Fruit fly (Drosophila melanogaster) S2 (cell line): ENCODE results near the gene Ir94h.

Experiments used
- CG8478 ChIP-seq: fragments of >200 bp; optimal IDR thresholded peaks from 2 replicates; lab custom pipeline; 2018
- CTCF ChIP-seq, 2 experiments: fragments of >200 bp; optimal IDR thresholded peaks; 2 replicates each; lab custom pipeline; 2018

Gene Ir94h

dm6 chr3R:23487201-23487600 lies at the start of gene Ir94h:
Gene Ir94h, plus strand, starts transcription at chr3R:23487501.
- no peak for TF ChIP-seq CG8478
- no peak for TF ChIP-seq CTCF (optimal IDR thresholded peaks at IDR 0.05; lab: Kevin White, UChicago)

dm6 chr3R:23438184-23438787 lies 49.0 kb upstream of the Ir94h start:
- TF ChIP-seq CG8478 (no peak), CTCF (optimal IDR thresholded peaks at IDR 0.05; lab: Kevin White, UChicago) (no peak)

- TF ChIP-seq CTCF (optimal IDR thresholded peaks at IDR 0.05; lab: Kevin White, UChicago), result no peak
- TF ChIP-seq CG8478, result no peak
Measured at dm6 chr3R:23445249-23445916, 41.9 kb upstream of the Ir94h start.

dm6 chr3R:23455866-23456265 lies 31.4 kb upstream of the Ir94h start:
- TF ChIP-seq CTCF (optimal IDR thresholded peaks at IDR 0.05; lab: Kevin White, UChicago) (no peak), CG8478 (no peak)

- TF ChIP-seq CG8478, result no peak
- no peak for TF ChIP-seq CTCF (optimal IDR thresholded peaks at IDR 0.05; lab: Kevin White, UChicago)
Measured at dm6 chr3R:23460667-23461066, 26.6 kb upstream of the Ir94h start.

DNA sequence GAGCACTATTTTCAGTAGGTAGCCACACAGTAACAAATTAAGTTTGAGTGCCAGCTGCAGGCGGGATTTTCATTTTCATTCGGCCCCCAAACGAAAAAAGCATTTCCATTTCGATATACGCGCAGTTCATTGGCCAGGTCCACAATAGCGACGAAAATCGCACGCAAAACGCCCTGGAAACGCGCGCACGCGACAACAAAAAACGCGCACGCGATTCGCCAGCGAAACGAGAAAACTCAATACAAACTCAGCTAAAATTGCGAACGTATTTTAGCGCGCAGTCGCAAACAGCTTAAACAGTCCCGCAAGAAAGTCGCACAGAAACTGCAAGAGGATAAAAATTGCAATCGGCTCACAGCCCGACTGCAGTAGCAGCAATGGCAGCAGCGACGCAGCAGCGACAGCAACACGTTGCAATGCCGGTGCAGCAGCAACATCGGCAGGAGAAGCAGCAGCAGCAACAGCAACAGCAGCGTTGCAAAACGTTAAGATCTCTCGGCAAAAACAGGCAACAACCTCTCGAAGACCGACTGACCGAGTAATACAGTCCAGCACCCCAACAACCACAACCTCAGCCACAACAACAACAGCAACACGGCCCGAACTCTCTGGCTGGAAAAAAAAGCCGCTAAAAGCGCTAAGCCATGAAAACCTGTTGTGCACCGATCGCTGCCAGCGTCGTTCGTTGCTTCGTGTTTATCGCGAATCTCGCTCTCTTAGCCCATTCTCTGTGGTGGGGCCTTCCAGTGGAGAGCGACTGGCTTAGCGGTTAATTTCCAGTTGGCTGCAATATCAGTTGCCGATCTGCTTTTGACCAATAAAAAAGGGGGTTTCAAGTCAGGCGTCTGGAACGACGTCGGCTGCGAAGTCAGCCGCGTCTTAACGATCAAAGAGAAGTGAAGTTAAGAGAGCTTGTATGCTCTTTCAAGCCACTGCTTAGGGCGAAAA lies 15.0 kb upstream of the Ir94h start, which contains the start of gene CG4374:
CG4374 (minus strand) TSS at position 268 of the 948 bp plus-strand sequence.
- no peak for TF ChIP-seq CG8478
- TF ChIP-seq CTCF (optimal IDR thresholded peaks at IDR 0.05; lab: Kevin White, UChicago), result no peak

- TF ChIP-seq CG8478 (no peak), CTCF (optimal IDR thresholded peaks at IDR 0.05; lab: Kevin White, UChicago) (no peak)
Measured at dm6 chr3R:23476085-23476484, 11.2 kb upstream of the Ir94h start.

dm6 chr3R:23481249-23481915 lies 5.9 kb upstream of the Ir94h start, which contains the start of gene Ir94f:
Gene Ir94f, plus strand, starts transcription at chr3R:23481865.
- TF ChIP-seq CG8478 (no peak), CTCF (optimal IDR thresholded peaks at IDR 0.05; lab: Kevin White, UChicago) (no peak)

DNA sequence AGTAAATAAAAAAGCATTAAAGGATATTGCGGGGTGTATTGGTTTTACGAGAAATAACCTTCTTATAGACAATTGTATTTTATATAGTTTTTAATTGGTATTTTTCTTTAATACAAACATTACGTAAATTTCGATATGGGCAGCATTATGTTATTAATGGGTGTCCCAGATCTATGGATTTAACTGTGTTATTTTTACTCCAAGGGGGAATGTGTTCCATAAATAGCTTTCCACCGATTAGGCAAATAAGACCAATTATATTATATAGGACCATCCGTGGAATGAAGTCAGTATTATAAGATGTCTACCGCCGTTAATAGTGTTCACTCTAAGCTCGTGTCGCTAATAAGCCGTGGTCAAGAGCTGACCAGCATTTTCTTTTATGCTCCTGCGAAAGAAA lies 3.7 kb upstream of the Ir94h start, which contains the start of gene Ir94g:
Ir94g (plus strand) TSS at position 301 of the 400 bp plus-strand sequence.
- TF ChIP-seq CTCF (optimal IDR thresholded peaks at IDR 0.05; lab: Kevin White, UChicago), result no peak
- no peak for TF ChIP-seq CG8478

DNA sequence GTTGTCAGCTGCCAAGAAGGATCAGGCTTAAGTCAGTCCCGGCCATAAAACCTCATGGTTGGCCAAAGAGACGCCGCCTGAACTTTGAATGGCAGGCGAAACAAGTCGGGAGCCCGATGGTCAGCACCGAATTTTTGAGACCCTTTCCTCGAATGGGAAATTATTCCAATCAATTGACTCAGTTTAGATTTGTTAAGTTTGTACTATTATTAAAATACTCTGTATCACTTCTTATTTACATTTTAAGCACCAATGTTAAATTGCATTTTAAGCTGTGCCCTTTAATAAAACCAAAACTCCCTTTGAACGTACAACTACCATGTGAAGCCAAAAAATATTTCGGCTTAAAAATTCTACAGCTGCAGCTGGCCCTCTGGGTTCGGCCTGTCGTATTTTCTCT lies 558 bp upstream of the Ir94h start:
- TF ChIP-seq CTCF (optimal IDR thresholded peaks at IDR 0.05; lab: Kevin White, UChicago), result no peak
- TF ChIP-seq CG8478, result no peak

- TF ChIP-seq CTCF (optimal IDR thresholded peaks at IDR 0.05; lab: Kevin White, UChicago) (no peak), CG8478 (no peak)
Measured at dm6 chr3R:23496488-23496887, 9.2 kb downstream of the Ir94h start.

- no peak for TF ChIP-seq CTCF (optimal IDR thresholded peaks at IDR 0.05; lab: Kevin White, UChicago)
- no peak for TF ChIP-seq CG8478
Measured at dm6 chr3R:23497241-23497640, 9.9 kb downstream of the Ir94h start.

- TF ChIP-seq CTCF (optimal IDR thresholded peaks at IDR 0.05; lab: Kevin White, UChicago) (no peak), CG8478 (no peak)
Measured at dm6 chr3R:23503511-23503910, 16.2 kb downstream of the Ir94h start.

dm6 chr3R:23504760-23505159 lies 17.5 kb downstream of the Ir94h start:
- TF ChIP-seq CG8478, result no peak
- no peak for TF ChIP-seq CTCF (optimal IDR thresholded peaks at IDR 0.05; lab: Kevin White, UChicago)

dm6 chr3R:23507376-23507775 lies 20.1 kb downstream of the Ir94h start, which contains the start of gene CG34289:
Gene CG34289, minus strand, starts transcription at chr3R:23507476.
- TF ChIP-seq CTCF (optimal IDR thresholded peaks at IDR 0.05; lab: Kevin White, UChicago), result no peak
- TF ChIP-seq CG8478, result no peak
